Worm (Caenorhabditis elegans) whole organism, young adult: ENCODE data around the gene ngn-1.

Experiments used
- C17E4.6 ChIP-seq: fragments of 200-800 bp; sonication (Bioruptor generic); IDR thresholded peaks from 2 replicates; pipeline ENCODE4 v1.3.6; 2022; ENCODE audit warnings: missing genetic modification reagents, missing genetic modification characterization, missing compliant biosample characterization
- D2030.7 ChIP-seq: fragments of 200-800 bp; sonication (Bioruptor generic); IDR thresholded peaks from 2 replicates; pipeline ENCODE4 v1.3.6; 2022; ENCODE audit warnings: missing genetic modification reagents, missing genetic modification characterization, missing compliant biosample characterization
- F10E7.11 ChIP-seq: sonication (generic microtip); optimal IDR thresholded peaks from 2 replicates; lab custom pipeline; 2017; ENCODE audit warnings: mild to moderate bottlenecking, missing genetic modification characterization, moderate library complexity, missing compliant biosample characterization
- F22D6.2 ChIP-seq: sonication (generic microtip); optimal IDR thresholded peaks from 2 replicates; lab custom pipeline; 2016; ENCODE audit warnings: mild to moderate bottlenecking, missing genetic modification characterization, missing compliant biosample characterization
- F23B12.7 ChIP-seq: sonication (generic microtip); optimal IDR thresholded peaks from 2 replicates; lab custom pipeline; 2017; ENCODE audit warnings: missing genetic modification characterization, mild to moderate bottlenecking, missing compliant biosample characterization, antibody characterized with exemption, moderate library complexity; ENCODE audit not compliant: insufficient read depth
- F33H1.4 ChIP-seq: fragments of 200-800 bp; sonication (Bioruptor generic); IDR thresholded peaks from 2 replicates; pipeline ENCODE4 v1.3.6; 2022; ENCODE audit warnings: missing genetic modification reagents, missing genetic modification characterization, missing compliant biosample characterization
- F55B11.4 ChIP-seq: sonication (generic microtip); optimal IDR thresholded peaks from 2 replicates; lab custom pipeline; 2016; ENCODE audit warnings: missing compliant biosample characterization, missing genetic modification characterization, borderline replicate concordance; ENCODE audit not compliant: insufficient read depth
- F57C9.4 ChIP-seq: sonication (generic microtip); optimal IDR thresholded peaks from 2 replicates; lab custom pipeline; 2017; ENCODE audit warnings: mild to moderate bottlenecking, missing genetic modification characterization, missing compliant biosample characterization
- Y95B8A.8 ChIP-seq: fragments of 200-800 bp; sonication (Bioruptor generic); IDR thresholded peaks from 2 replicates; pipeline ENCODE4 v1.3.6; 2022; ENCODE audit warnings: missing genetic modification reagents, missing genetic modification characterization, missing compliant biosample characterization
- aptf-2 ChIP-seq: fragments of 200-800 bp; sonication (Bioruptor generic); conservative IDR thresholded peaks from 2 replicates; pipeline ENCODE4 v1.3.6; 2022; ENCODE audit warnings: missing genetic modification reagents, missing genetic modification characterization, missing compliant biosample characterization
- athp-1 ChIP-seq: sonication (generic microtip); optimal IDR thresholded peaks from 2 replicates; lab custom pipeline; 2017; ENCODE audit warnings: mild to moderate bottlenecking, missing genetic modification characterization, missing compliant biosample characterization
- attf-6 ChIP-seq: fragments of 200-800 bp; sonication (Bioruptor generic); IDR thresholded peaks from 2 replicates; pipeline ENCODE4 v1.3.6; 2022; ENCODE audit warnings: missing genetic modification reagents, missing genetic modification characterization, missing compliant biosample characterization
- bed-2 ChIP-seq: fragments of 200-800 bp; sonication (Bioruptor generic); IDR thresholded peaks from 2 replicates; pipeline ENCODE4 v1.3.6; 2022; ENCODE audit warnings: missing genetic modification reagents, missing genetic modification characterization, missing compliant biosample characterization
- cebp-1 ChIP-seq, 2 experiments: fragments of 200-800 bp in 1 of 2; sonication (Bioruptor generic) in 1 of 2; sonication (generic microtip) in 1 of 2; IDR thresholded peaks in 1 of 2; optimal IDR thresholded peaks in 1 of 2; 2 replicates each; pipeline versions ENCODE4 v1.3.6 to Lab custom; 2017 to 2022; ENCODE audit warnings: missing compliant biosample characterization in 2 of 2, missing genetic modification characterization in 2 of 2, mild to moderate bottlenecking in 1 of 2, missing genetic modification reagents in 1 of 2, moderate library complexity in 1 of 2
- ceh-100 ChIP-seq: fragments of 200-800 bp; sonication (Bioruptor generic); IDR thresholded peaks from 2 replicates; pipeline ENCODE4 v1.3.6; 2022; ENCODE audit warnings: missing genetic modification reagents, missing genetic modification characterization, missing compliant biosample characterization
- chd-7 ChIP-seq: sonication (generic microtip); optimal IDR thresholded peaks from 2 replicates; lab custom pipeline; 2016; ENCODE audit warnings: mild to moderate bottlenecking, missing genetic modification characterization, moderate library complexity, missing compliant biosample characterization
- efl-1 ChIP-seq: fragments of 150-350 bp; optimal IDR thresholded peaks from 2 replicates; lab custom pipeline; 2014; ENCODE audit warnings: missing biosample characterization, missing genetic modification reagents, missing genetic modification characterization
- ekl-4 ChIP-seq: fragments of 200-800 bp; sonication (Bioruptor generic); IDR thresholded peaks from 2 replicates; pipeline ENCODE4 v1.3.6; 2022; ENCODE audit warnings: missing genetic modification reagents, missing genetic modification characterization, missing compliant biosample characterization
- ets-4 ChIP-seq: fragments of 200-800 bp; sonication (Bioruptor generic); optimal IDR thresholded peaks from 2 replicates; lab custom pipeline; 2018; ENCODE audit warnings: mild to moderate bottlenecking, missing genetic modification characterization, missing compliant biosample characterization
- gei-17 ChIP-seq: fragments of 200-800 bp; sonication (Bioruptor generic); optimal IDR thresholded peaks from 2 replicates; lab custom pipeline; 2018; ENCODE audit warnings: mild to moderate bottlenecking, missing genetic modification characterization, missing compliant biosample characterization
- him-1 ChIP-seq: sonication (generic microtip); optimal IDR thresholded peaks from 2 replicates; lab custom pipeline; 2016; ENCODE audit warnings: missing genotype, missing genetic modification reagents, missing genetic modification characterization, missing compliant biosample characterization
- hmg-20 ChIP-seq: fragments of 200-800 bp; sonication (Bioruptor generic); IDR thresholded peaks from 2 replicates; pipeline ENCODE4 v1.3.6; 2022; ENCODE audit warnings: missing genetic modification reagents, missing genetic modification characterization, missing compliant biosample characterization
- lag-1 ChIP-seq: fragments of 200-800 bp; sonication (Bioruptor generic); IDR thresholded peaks from 2 replicates; pipeline ENCODE4 v1.3.6; 2022; ENCODE audit warnings: missing genetic modification reagents, missing genetic modification characterization, missing compliant biosample characterization
- lin-35 ChIP-seq, 3 experiments: fragments of 150-350 bp in 2 of 3; sonication (generic microtip) in 1 of 3; optimal IDR thresholded peaks; 2 replicates each; lab custom pipeline; 2014 to 2018; ENCODE audit warnings: missing biosample characterization in 3 of 3, missing genetic modification characterization in 3 of 3, missing genetic modification reagents in 3 of 3
- lir-1 ChIP-seq: fragments of 200-800 bp; sonication (Bioruptor generic); conservative IDR thresholded peaks from 2 replicates; pipeline ENCODE4 v1.3.6; 2022; ENCODE audit warnings: missing genetic modification reagents, missing genetic modification characterization, missing compliant biosample characterization
- lsl-1 ChIP-seq: fragments of 200-800 bp; sonication (Bioruptor generic); optimal IDR thresholded peaks from 2 replicates; lab custom pipeline; 2018; ENCODE audit warnings: mild to moderate bottlenecking, missing genetic modification characterization, moderate library complexity, missing compliant biosample characterization
- madf-6 ChIP-seq: fragments of 200-800 bp; sonication (Bioruptor generic); IDR thresholded peaks from 2 replicates; pipeline ENCODE4 v1.3.6; 2022; ENCODE audit warnings: missing genetic modification reagents, missing genetic modification characterization, missing compliant biosample characterization
- madf-8 ChIP-seq: fragments of 200-800 bp; sonication (Bioruptor generic); conservative IDR thresholded peaks from 2 replicates; pipeline ENCODE4 v1.3.6; 2022; ENCODE audit warnings: missing genetic modification reagents, missing genetic modification characterization, missing compliant biosample characterization
- mcd-1 ChIP-seq: fragments of 200-800 bp; sonication (Bioruptor generic); IDR thresholded peaks from 2 replicates; pipeline ENCODE4 v1.3.6; 2022; ENCODE audit warnings: missing genetic modification reagents, missing genetic modification characterization, missing compliant biosample characterization
- mel-28 ChIP-seq: sonication (generic microtip); optimal IDR thresholded peaks from 2 replicates; lab custom pipeline; 2016; ENCODE audit warnings: borderline replicate concordance, mild to moderate bottlenecking, missing genetic modification characterization, missing compliant biosample characterization
- mxl-1 ChIP-seq: sonication (generic microtip); optimal IDR thresholded peaks from 2 replicates; lab custom pipeline; 2016; ENCODE audit warnings: missing genetic modification characterization, missing compliant biosample characterization
- nfya-2 ChIP-seq: fragments of 200-800 bp; sonication (Bioruptor generic); IDR thresholded peaks from 2 replicates; pipeline ENCODE4 v1.3.6; 2022; ENCODE audit warnings: missing genetic modification reagents, missing genetic modification characterization, missing compliant biosample characterization
- nfyb-1 ChIP-seq: fragments of 200-800 bp; sonication (Bioruptor generic); IDR thresholded peaks from 2 replicates; pipeline ENCODE4 v1.3.6; 2022; ENCODE audit warnings: missing genetic modification reagents, missing genetic modification characterization, missing compliant biosample characterization
- nhr-90 ChIP-seq: sonication (generic microtip); optimal IDR thresholded peaks from 2 replicates; lab custom pipeline; 2016; ENCODE audit warnings: missing genotype, mild to moderate bottlenecking, missing genetic modification characterization, missing compliant biosample characterization
- rec-8 ChIP-seq, 2 experiments: sonication (generic microtip); optimal IDR thresholded peaks; 2 replicates each; lab custom pipeline; 2016; ENCODE audit warnings: mild to moderate bottlenecking in 2 of 2, missing genetic modification characterization in 2 of 2, missing genetic modification reagents in 2 of 2, missing genotype in 2 of 2, missing biosample characterization in 1 of 2, missing compliant biosample characterization in 1 of 2, moderate library complexity in 1 of 2
- repo-1 ChIP-seq: sonication (generic microtip); optimal IDR thresholded peaks from 2 replicates; lab custom pipeline; 2017; ENCODE audit warnings: mild to moderate bottlenecking, missing genetic modification characterization, missing compliant biosample characterization
- snpc-3.4 ChIP-seq: sonication (generic microtip); optimal IDR thresholded peaks from 2 replicates; lab custom pipeline; 2017; ENCODE audit warnings: missing genetic modification characterization, mild to moderate bottlenecking, missing compliant biosample characterization, antibody characterized with exemption, moderate library complexity, missing genotype, missing genetic modification reagents
- snpc-4 ChIP-seq, 5 experiments: fragments of 150-350 bp in 1 of 5; sonication (generic microtip) in 4 of 5; optimal IDR thresholded peaks; 2 replicates each; lab custom pipeline; 2014 to 2018; ENCODE audit warnings: missing genetic modification characterization in 5 of 5, missing biosample characterization in 3 of 5, antibody characterized with exemption in 2 of 5, mild to moderate bottlenecking in 2 of 5, missing compliant biosample characterization in 2 of 5, missing genotype in 2 of 5, moderate library complexity in 2 of 5, missing genetic modification reagents in 1 of 5
- somi-1 ChIP-seq: fragments of 200-800 bp; sonication (Bioruptor generic); optimal IDR thresholded peaks from 2 replicates; lab custom pipeline; 2018; ENCODE audit warnings: mild to moderate bottlenecking, missing genetic modification characterization, missing compliant biosample characterization
- sptf-2 ChIP-seq: fragments of 200-800 bp; sonication (Bioruptor generic); optimal IDR thresholded peaks from 2 replicates; lab custom pipeline; 2018; ENCODE audit warnings: mild to moderate bottlenecking, missing genetic modification characterization, missing compliant biosample characterization
- tbx-9 ChIP-seq: sonication (generic microtip); optimal IDR thresholded peaks from 2 replicates; lab custom pipeline; 2016; ENCODE audit warnings: borderline replicate concordance, missing genetic modification characterization, inconsistent platforms, missing compliant biosample characterization
- tlf-1 ChIP-seq: fragments of 200-800 bp; sonication (Bioruptor generic); optimal IDR thresholded peaks from 2 replicates; lab custom pipeline; 2018; ENCODE audit warnings: mild to moderate bottlenecking, missing genetic modification characterization, missing compliant biosample characterization
- unc-62 ChIP-seq: fragments of 150-350 bp; optimal IDR thresholded peaks from 2 replicates; lab custom pipeline; 2014; ENCODE audit warnings: missing biosample characterization, missing genetic modification reagents, missing genetic modification characterization
- zim-3 ChIP-seq: sonication (generic microtip); optimal IDR thresholded peaks from 2 replicates; lab custom pipeline; 2017; ENCODE audit warnings: mild to moderate bottlenecking, missing genetic modification characterization, moderate library complexity, missing compliant biosample characterization
- ztf-22 ChIP-seq: fragments of 200-800 bp; sonication (Bioruptor generic); optimal IDR thresholded peaks from 2 replicates; lab custom pipeline; 2018; ENCODE audit warnings: mild to moderate bottlenecking, missing genetic modification characterization, moderate library complexity, missing compliant biosample characterization
- ztf-25 ChIP-seq: fragments of 200-800 bp; sonication (Bioruptor generic); IDR thresholded peaks from 2 replicates; pipeline ENCODE4 v1.3.6; 2022; ENCODE audit warnings: missing genetic modification reagents, missing genetic modification characterization, missing compliant biosample characterization
- ztf-3 ChIP-seq: fragments of 200-800 bp; sonication (Bioruptor generic); optimal IDR thresholded peaks from 2 replicates; lab custom pipeline; 2018; ENCODE audit warnings: mild to moderate bottlenecking, missing genetic modification characterization, missing compliant biosample characterization

Gene ngn-1

ce11 chrIV:2658733-2659132 is 30.7 kb upstream of the ngn-1 start (continued):
- TF ChIP-seq nhr-90 (tag; lab: Kevin White, UChicago), result peak; percentile 56
- no peak for TF ChIP-seq nfyb-1 (GFP tag; lab: Robert Waterston, UW)
- no peak for TF ChIP-seq snpc-4 (GFP tag; optimal IDR thresholded peaks at IDR 0.05; lab: Kevin White, UChicago)
- peak in 2 of 4 experiments; percentile 28 to 33 for TF ChIP-seq snpc-4 (tag; optimal IDR thresholded peaks at IDR 0.05; lab: Kevin White, UChicago)
- TF ChIP-seq him-1, result peak; percentile 49
- peak; percentile 32 for TF ChIP-seq athp-1
- no peak for TF ChIP-seq somi-1 (GFP tag; lab: Kevin White, UChicago)
- peak; percentile 82 for TF ChIP-seq snpc-3.4
- no peak for TF ChIP-seq hmg-20 (GFP tag; lab: Robert Waterston, UW)
- TF ChIP-seq sptf-2 (GFP tag; lab: Kevin White, UChicago), result no peak
- no peak for TF ChIP-seq ztf-22 (GFP tag; lab: Kevin White, UChicago)
- no peak for TF ChIP-seq F33H1.4 (GFP tag; lab: Robert Waterston, UW)
- no peak for TF ChIP-seq F57C9.4 (tag; lab: Kevin White, UChicago)
- TF ChIP-seq lsl-1 (GFP tag; lab: Kevin White, UChicago), result peak; percentile 33
- no peak for TF ChIP-seq mcd-1
- no peak for TF ChIP-seq gei-17 (GFP tag; lab: Kevin White, UChicago)
- peak in 1 of 3 experiments; percentile 39 for TF ChIP-seq lin-35 (GFP tag; optimal IDR thresholded peaks at IDR 0.05; lab: Kevin White, UChicago)
- TF ChIP-seq ekl-4 (GFP tag; lab: Robert Waterston, UW), result no peak
- TF ChIP-seq aptf-2 (GFP tag; lab: Robert Waterston, UW), result no peak
- no peak for TF ChIP-seq ets-4
- TF ChIP-seq efl-1 (GFP tag; lab: Kevin White, UChicago), result no peak
- TF ChIP-seq lir-1 (GFP tag; lab: Robert Waterston, UW), result no peak
- TF ChIP-seq mel-28 (tag; lab: Kevin White, UChicago), result no peak
- no peak for TF ChIP-seq F10E7.11
- peak; percentile 42 for TF ChIP-seq chd-7 (tag; lab: Kevin White, UChicago)
- peak; percentile 23 for TF ChIP-seq F23B12.7 (tag; lab: Kevin White, UChicago)
- TF ChIP-seq C17E4.6 (GFP tag; lab: Robert Waterston, UW), result no peak
- no peak for TF ChIP-seq zim-3
- no peak for TF ChIP-seq nfya-2 (GFP tag; lab: Robert Waterston, UW)
- TF ChIP-seq mxl-1 (tag; lab: Kevin White, UChicago), result no peak
- no peak for TF ChIP-seq ztf-3 (GFP tag; lab: Kevin White, UChicago)
- TF ChIP-seq ceh-100 (GFP tag; lab: Robert Waterston, UW), result no peak
- no peak for TF ChIP-seq Y95B8A.8 (GFP tag; lab: Robert Waterston, UW)
- TF ChIP-seq rec-8 (tag; optimal IDR thresholded peaks at IDR 0.05; lab: Kevin White, UChicago), result peak in 1 of 2 experiments; percentile 47
- peak; percentile 41 for TF ChIP-seq repo-1 (tag; lab: Kevin White, UChicago)
- no peak for TF ChIP-seq unc-62
- TF ChIP-seq lag-1, result no peak
- TF ChIP-seq bed-2 (GFP tag; lab: Robert Waterston, UW), result no peak
- TF ChIP-seq cebp-1 (GFP tag; IDR thresholded peaks at IDR 0.05; lab: Robert Waterston, UW), result no peak
- peak; percentile 12 for TF ChIP-seq cebp-1 (tag; optimal IDR thresholded peaks at IDR 0.05; lab: Kevin White, UChicago)
- TF ChIP-seq tlf-1 (GFP tag; lab: Kevin White, UChicago), result no peak
- TF ChIP-seq tbx-9 (tag; lab: Kevin White, UChicago), result no peak
- peak; percentile 42; the same call in 1 of the 2 replicates for TF ChIP-seq madf-6 (GFP tag; lab: Robert Waterston, UW)
- TF ChIP-seq ztf-25 (GFP tag; lab: Robert Waterston, UW), result no peak
- no peak for TF ChIP-seq madf-8
- TF ChIP-seq F22D6.2 (tag; lab: Kevin White, UChicago), result no peak
- TF ChIP-seq attf-6 (GFP tag; lab: Robert Waterston, UW), result no peak
- TF ChIP-seq F55B11.4 (tag; lab: Kevin White, UChicago), result no peak
- TF ChIP-seq D2030.7 (GFP tag; lab: Robert Waterston, UW), result no peak; the same call in 1 of the 2 replicates
